Worm (Caenorhabditis elegans) whole organism, L1 larva: Measurements from ENCODE around the gene srj-21.

Source experiments
- C16A3.4 ChIP-seq: fragments of 150-350 bp; optimal IDR thresholded peaks from 2 replicates; lab custom pipeline; 2014; ENCODE audit warnings: missing biosample characterization, missing genetic modification characterization
- F16B12.6 ChIP-seq: fragments of 150-350 bp; optimal IDR thresholded peaks from 2 replicates; lab custom pipeline; 2014; ENCODE audit warnings: missing biosample characterization, missing genetic modification characterization
- ama-1 ChIP-seq: fragments of 150-350 bp; optimal IDR thresholded peaks from 2 replicates; lab custom pipeline; 2014
- ceh-63 ChIP-seq: fragments of 200-800 bp; sonication (Bioruptor generic); optimal IDR thresholded peaks from 2 replicates; lab custom pipeline; 2018; ENCODE audit warnings: mild to moderate bottlenecking, missing genetic modification characterization, missing compliant biosample characterization
- ceh-82 ChIP-seq, 3 experiments: fragments of 150-350 bp in 1 of 3; sonication (generic microtip) in 2 of 3; optimal IDR thresholded peaks; 2 replicates each; lab custom pipeline; 2014 to 2017; ENCODE audit warnings: missing biosample characterization in 3 of 3, missing genetic modification characterization in 3 of 3
- ces-1 ChIP-seq: fragments of 150-350 bp; optimal IDR thresholded peaks from 2 replicates; lab custom pipeline; 2014; ENCODE audit warnings: missing biosample characterization, missing genetic modification reagents, missing genetic modification characterization
- dpl-1 ChIP-seq, 3 experiments: fragments of 150-350 bp in 2 of 3; sonication (generic microtip) in 1 of 3; optimal IDR thresholded peaks; 2 replicates each; lab custom pipeline; 2014 to 2017; ENCODE audit warnings: missing biosample characterization in 3 of 3, missing genetic modification characterization in 3 of 3, missing genetic modification reagents in 3 of 3
- dsc-1 ChIP-seq: sonication (generic microtip); optimal IDR thresholded peaks from 2 replicates; lab custom pipeline; 2016; ENCODE audit warnings: mild to moderate bottlenecking, missing genetic modification characterization, missing compliant biosample characterization
- efl-1 ChIP-seq, 4 experiments: fragments of 150-350 bp; optimal IDR thresholded peaks in 3 of 4; peaks in 1 of 4; 1 replicate in 1 of 4; 2 replicates in 3 of 4; lab custom pipeline; 2014; ENCODE audit warnings: missing biosample characterization in 2 of 4, missing genetic modification characterization in 2 of 4, missing genetic modification reagents in 2 of 4
- egl-13 ChIP-seq: sonication (generic microtip); optimal IDR thresholded peaks from 2 replicates; lab custom pipeline; 2016; ENCODE audit warnings: missing genotype, missing genetic modification reagents, missing genetic modification characterization, missing compliant biosample characterization
- elt-2 ChIP-seq: sonication (generic microtip); optimal IDR thresholded peaks from 2 replicates; lab custom pipeline; 2016; ENCODE audit warnings: missing genetic modification characterization, mild to moderate bottlenecking, inconsistent platforms, missing compliant biosample characterization, missing genetic modification reagents
- ets-5 ChIP-seq: fragments of 200-800 bp; sonication (Bioruptor generic); IDR thresholded peaks from 2 replicates; pipeline ENCODE4 v1.3.6; 2022; ENCODE audit warnings: missing genetic modification characterization, missing compliant biosample characterization
- fkh-10 ChIP-seq: sonication (generic microtip); optimal IDR thresholded peaks from 2 replicates; lab custom pipeline; 2017; ENCODE audit warnings: missing biosample characterization, missing genetic modification reagents, missing genetic modification characterization
- fkh-4 ChIP-seq: sonication (generic microtip); optimal IDR thresholded peaks from 2 replicates; lab custom pipeline; 2016; ENCODE audit warnings: missing compliant biosample characterization, missing genetic modification characterization, borderline replicate concordance
- fkh-8 ChIP-seq: sonication (generic microtip); optimal IDR thresholded peaks from 2 replicates; lab custom pipeline; 2016; ENCODE audit warnings: mild to moderate bottlenecking, missing genetic modification characterization, missing compliant biosample characterization
- fos-1 ChIP-seq: fragments of 150-350 bp; optimal IDR thresholded peaks from 2 replicates; lab custom pipeline; 2014; ENCODE audit warnings: missing biosample characterization, missing genetic modification characterization
- jun-1 ChIP-seq: fragments of 150-350 bp; optimal IDR thresholded peaks from 2 replicates; lab custom pipeline; 2014; ENCODE audit warnings: missing biosample characterization, missing genetic modification reagents, missing genetic modification characterization
- lin-14 ChIP-seq: fragments of 200-800 bp; sonication (Bioruptor generic); optimal IDR thresholded peaks from 2 replicates; lab custom pipeline; 2018; ENCODE audit warnings: mild to moderate bottlenecking, missing genetic modification characterization, moderate library complexity, missing compliant biosample characterization
- lin-35 ChIP-seq, 2 experiments: fragments of 150-350 bp; optimal IDR thresholded peaks; 2 replicates each; lab custom pipeline; 2014; ENCODE audit warnings: missing biosample characterization in 2 of 2, missing genetic modification characterization in 2 of 2, missing genetic modification reagents in 2 of 2
- lin-39 ChIP-seq: fragments of 150-350 bp; optimal IDR thresholded peaks from 2 replicates; lab custom pipeline; 2014; ENCODE audit warnings: missing biosample characterization, missing genetic modification reagents, missing genetic modification characterization
- lir-3 ChIP-seq: sonication (generic microtip); optimal IDR thresholded peaks from 2 replicates; lab custom pipeline; 2016; ENCODE audit warnings: mild to moderate bottlenecking, missing genetic modification characterization, moderate library complexity, missing compliant biosample characterization; ENCODE audit not compliant: poor library complexity
- lsy-2 ChIP-seq, 2 experiments: fragments of 150-350 bp; optimal IDR thresholded peaks; 2 replicates each; lab custom pipeline; 2014; ENCODE audit warnings: missing biosample characterization in 2 of 2, missing genetic modification characterization in 2 of 2
- mdl-1 ChIP-seq, 2 experiments: fragments of 150-350 bp; optimal IDR thresholded peaks; 2 replicates each; lab custom pipeline; 2014 to 2017; ENCODE audit warnings: missing biosample characterization in 2 of 2, missing genetic modification characterization in 2 of 2, inconsistent platforms in 1 of 2
- nhr-12 ChIP-seq: sonication (generic microtip); optimal IDR thresholded peaks from 2 replicates; lab custom pipeline; 2017; ENCODE audit warnings: missing biosample characterization, missing genetic modification characterization
- nhr-19 ChIP-seq: fragments of 200-800 bp; sonication (Bioruptor generic); conservative IDR thresholded peaks from 2 replicates; pipeline ENCODE4 v1.3.6; 2022; ENCODE audit warnings: missing genetic modification characterization, missing compliant biosample characterization
- nhr-237 ChIP-seq: fragments of 150-350 bp; optimal IDR thresholded peaks from 2 replicates; lab custom pipeline; 2014; ENCODE audit warnings: missing biosample characterization, missing genetic modification characterization
- nhr-28 ChIP-seq: fragments of 150-350 bp; optimal IDR thresholded peaks from 2 replicates; lab custom pipeline; 2014; ENCODE audit warnings: missing biosample characterization, missing genetic modification characterization
- nhr-47 ChIP-seq: sonication (generic microtip); optimal IDR thresholded peaks from 2 replicates; lab custom pipeline; 2016; ENCODE audit warnings: mild to moderate bottlenecking, missing genetic modification characterization, moderate library complexity, missing compliant biosample characterization
- nhr-71 ChIP-seq: sonication (generic microtip); optimal IDR thresholded peaks from 2 replicates; lab custom pipeline; 2016; ENCODE audit warnings: mild to moderate bottlenecking, missing genetic modification characterization, moderate library complexity, missing compliant biosample characterization
- nhr-77 ChIP-seq: fragments of 150-350 bp; optimal IDR thresholded peaks from 2 replicates; lab custom pipeline; 2014; ENCODE audit warnings: missing biosample characterization, missing genetic modification characterization
- nhr-84 ChIP-seq: sonication (generic microtip); optimal IDR thresholded peaks from 2 replicates; lab custom pipeline; 2017; ENCODE audit warnings: missing biosample characterization, missing genetic modification characterization
- nhr-85 ChIP-seq: sonication (generic microtip); peaks from one replicate; lab custom pipeline; 2016; ENCODE audit warnings: missing genetic modification characterization, inconsistent platforms, missing compliant biosample characterization
- pax-3 ChIP-seq: fragments of 200-800 bp; sonication (Bioruptor generic); optimal IDR thresholded peaks from 2 replicates; lab custom pipeline; 2018; ENCODE audit warnings: mild to moderate bottlenecking, missing genetic modification characterization, moderate library complexity, missing compliant biosample characterization
- pqm-1 ChIP-seq: sonication (generic microtip); optimal IDR thresholded peaks from 3 replicates; lab custom pipeline; 2017; ENCODE audit warnings: missing biosample characterization, missing genetic modification characterization
- rnt-1 ChIP-seq: sonication (generic microtip); optimal IDR thresholded peaks from 2 replicates; lab custom pipeline; 2016; ENCODE audit warnings: mild to moderate bottlenecking, missing genetic modification characterization, moderate library complexity, missing compliant biosample characterization
- skn-1 ChIP-seq: fragments of 150-350 bp; optimal IDR thresholded peaks from 2 replicates; lab custom pipeline; 2014; ENCODE audit warnings: missing biosample characterization, missing genetic modification characterization
- snu-23 ChIP-seq: sonication (generic microtip); optimal IDR thresholded peaks from 2 replicates; lab custom pipeline; 2016; ENCODE audit warnings: missing genetic modification characterization, missing compliant biosample characterization
- sptf-1 ChIP-seq: fragments of 150-350 bp; optimal IDR thresholded peaks from 2 replicates; lab custom pipeline; 2014; ENCODE audit warnings: missing biosample characterization, missing genetic modification characterization
- sup-37 ChIP-seq: fragments of 200-800 bp; sonication (Bioruptor generic); optimal IDR thresholded peaks from 2 replicates; lab custom pipeline; 2018; ENCODE audit warnings: mild to moderate bottlenecking, missing genetic modification characterization, missing compliant biosample characterization
- swsn-7 ChIP-seq: sonication (generic microtip); optimal IDR thresholded peaks from 2 replicates; lab custom pipeline; 2016; ENCODE audit warnings: missing genetic modification characterization, missing compliant biosample characterization
- tlp-1 ChIP-seq: fragments of 150-350 bp; optimal IDR thresholded peaks from 2 replicates; lab custom pipeline; 2014; ENCODE audit warnings: missing biosample characterization, missing genetic modification characterization
- unc-130 ChIP-seq: fragments of 150-350 bp; optimal IDR thresholded peaks from 2 replicates; lab custom pipeline; 2017; ENCODE audit warnings: missing biosample characterization, missing genetic modification characterization, inconsistent platforms
- unc-62 ChIP-seq: fragments of 150-350 bp; optimal IDR thresholded peaks from 2 replicates; lab custom pipeline; 2014; ENCODE audit warnings: missing biosample characterization, missing genetic modification reagents, missing genetic modification characterization
- xbp-1 ChIP-seq: sonication (generic microtip); optimal IDR thresholded peaks from 2 replicates; lab custom pipeline; 2016; ENCODE audit warnings: missing genetic modification characterization, missing compliant biosample characterization

Gene srj-21

ce11 chrV:10719019-10719832, 25.9 kb upstream of the srj-21 start:
- TF ChIP-seq nhr-47 = peak; percentile 25
- TF ChIP-seq pax-3 (tag; lab: Kevin White, UChicago) = no peak
- TF ChIP-seq unc-130 (tag; lab: Kevin White, UChicago) = peak; percentile 40
- TF ChIP-seq C16A3.4 (tag; lab: Kevin White, UChicago) = peak; percentile 31
- TF ChIP-seq lir-3 = no peak
- no peak for TF ChIP-seq nhr-28 (tag; lab: Kevin White, UChicago)
- TF ChIP-seq ceh-63 (GFP tag; lab: Kevin White, UChicago) = no peak
- peak; percentile 12 for TF ChIP-seq sup-37 (GFP tag; lab: Kevin White, UChicago)
- TF ChIP-seq fkh-4 = no peak
- peak in 1 of 2 experiments; percentile 24 for TF ChIP-seq mdl-1 (tag; optimal IDR thresholded peaks at IDR 0.05; lab: Kevin White, UChicago)
- TF ChIP-seq skn-1 = peak; percentile 6
- no peak for TF ChIP-seq fkh-10 (GFP tag; lab: Kevin White, UChicago)
- peak; percentile 21 for TF ChIP-seq snu-23
- TF ChIP-seq ceh-82 (tag; optimal IDR thresholded peaks at IDR 0.05; lab: Kevin White, UChicago) = no peak
- peak; percentile 82 for TF ChIP-seq rnt-1 (tag; lab: Kevin White, UChicago)
- TF ChIP-seq fos-1 (tag; lab: Kevin White, UChicago) = no peak
- peak; percentile 65 for TF ChIP-seq nhr-71 (tag; lab: Kevin White, UChicago)
- TF ChIP-seq lsy-2 (tag; optimal IDR thresholded peaks at IDR 0.05; lab: Kevin White, UChicago) = peak in 1 of 2 experiments; percentile 44
- TF ChIP-seq sptf-1 (tag; lab: Kevin White, UChicago) = no peak
- peak; percentile 14 for TF ChIP-seq xbp-1 (tag; lab: Kevin White, UChicago)
- peak; percentile 16 for TF ChIP-seq ama-1 (lab: Kevin White, UChicago)
- TF ChIP-seq dpl-1 (GFP tag; optimal IDR thresholded peaks at IDR 0.05; lab: Kevin White, UChicago) = no peak
- no peak for TF ChIP-seq nhr-77
- TF ChIP-seq pqm-1 (tag; lab: Kevin White, UChicago) = no peak
- TF ChIP-seq ets-5 (GFP tag; lab: Robert Waterston, UW) = no peak
- peak; percentile 24 for TF ChIP-seq dsc-1 (tag; lab: Kevin White, UChicago)
- TF ChIP-seq jun-1 (tag; lab: Kevin White, UChicago) = no peak
- TF ChIP-seq nhr-12 = no peak
- TF ChIP-seq F16B12.6 (tag; lab: Kevin White, UChicago) = no peak
- peak; percentile 54 for TF ChIP-seq lin-39 (tag; lab: Kevin White, UChicago)
- no peak for TF ChIP-seq nhr-237 (tag; lab: Kevin White, UChicago)
- peak; percentile 64 for TF ChIP-seq lin-14
- TF ChIP-seq fkh-8 = peak; percentile 8
- no peak for TF ChIP-seq efl-1 (optimal IDR thresholded peaks at IDR 0.05; lab: Kevin White, UChicago)
- peak in 1 of 2 experiments; percentile 59 for TF ChIP-seq efl-1 (GFP tag; optimal IDR thresholded peaks at IDR 0.05 in 1 of 2; lab: Kevin White, UChicago)
- TF ChIP-seq elt-2 (tag; lab: Kevin White, UChicago) = no peak
- TF ChIP-seq ces-1 = no peak
- peak; percentile 52 for TF ChIP-seq nhr-19 (GFP tag; lab: Robert Waterston, UW)
- peak in 1 of 2 experiments; percentile 10 for TF ChIP-seq lin-35 (GFP tag; optimal IDR thresholded peaks at IDR 0.05; lab: Kevin White, UChicago)
- no peak for TF ChIP-seq swsn-7 (tag; lab: Kevin White, UChicago)
- TF ChIP-seq egl-13 (tag; lab: Kevin White, UChicago) = peak; percentile 31
- no peak for TF ChIP-seq unc-62 (GFP tag; lab: Kevin White, UChicago)
- no peak for TF ChIP-seq nhr-84
- no peak for TF ChIP-seq nhr-85
- TF ChIP-seq tlp-1 (tag; lab: Kevin White, UChicago) = no peak
